Fruit fly (Drosophila melanogaster) Kc167 (cell line): ENCODE data around the gene ab.

Source experiments
- insv ChIP-seq: fragments of >200 bp; optimal IDR thresholded peaks from 3 replicates; lab custom pipeline; 2018; ENCODE audit warnings: missing external identifiers
- psq ChIP-seq: fragments of >200 bp; optimal IDR thresholded peaks from 2 replicates; lab custom pipeline; 2017; ENCODE audit warnings: missing external identifiers

DNA sequence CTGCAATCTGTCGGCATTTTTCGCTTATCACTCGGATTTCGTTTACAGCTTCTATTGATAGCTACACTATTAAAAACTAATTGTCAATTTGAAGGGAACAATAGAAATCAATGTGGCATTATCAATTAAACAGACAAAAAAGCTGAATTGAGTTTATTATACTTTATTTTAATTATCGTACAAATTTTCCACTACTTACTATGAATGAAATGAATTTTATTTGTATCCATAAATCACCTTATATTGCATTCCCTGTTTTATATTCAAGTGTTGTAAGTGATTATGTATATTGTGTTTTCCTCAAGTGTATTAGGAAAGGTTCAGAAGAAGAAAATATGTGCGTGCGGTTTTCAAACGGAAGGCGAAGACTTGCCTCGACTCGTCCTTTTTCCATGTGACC, 33.4 kb downstream of the ab start:
- TF ChIP-seq insv (lab: Kevin White, UChicago) (no peak), psq (lab: Kevin White, UChicago) (no peak)
